Fruit fly (Drosophila melanogaster) whole organism, embryonic: ENCODE measurements around the gene Snx27.
A peak's percentile ranks its signal among the peaks of the same experiment; 100 is the strongest.

Experiments
- CG10147 ChIP-seq: fragments of 200-800 bp; sonication (Bioruptor generic); optimal IDR thresholded peaks from 2 replicates; lab custom pipeline; 2019; ENCODE audit warnings: missing biosample characterization, mild to moderate bottlenecking, missing genetic modification characterization, moderate library complexity
- CG1024 ChIP-seq: fragments of 200-800 bp; sonication (Bioruptor generic); IDR thresholded peaks from 2 replicates; pipeline ENCODE4 v1.3.6; 2022; ENCODE audit warnings: missing biosample characterization, missing genetic modification characterization
- CG11085 ChIP-seq: fragments of 200-800 bp; sonication (Bioruptor generic); IDR thresholded peaks from 2 replicates; pipeline ENCODE4 v1.3.6; 2022; ENCODE audit warnings: missing biosample characterization, missing genetic modification characterization
- CG11093 ChIP-seq: fragments of 200-800 bp; sonication (Bioruptor generic); IDR thresholded peaks from 3 replicates; pipeline ENCODE4 v1.3.6; 2022; ENCODE audit warnings: missing biosample characterization, missing genetic modification characterization
- CG14441 ChIP-seq: fragments of 200-800 bp; sonication (Bioruptor generic); IDR thresholded peaks from 2 replicates; pipeline ENCODE4 v1.3.6; 2022; ENCODE audit warnings: missing biosample characterization, missing genetic modification characterization
- CG14710 ChIP-seq: fragments of 200-800 bp; sonication (Bioruptor generic); optimal IDR thresholded peaks from 3 replicates; lab custom pipeline; 2019; ENCODE audit warnings: missing biosample characterization, mild to moderate bottlenecking, missing genetic modification characterization, moderate library complexity
- CG17361 ChIP-seq: fragments of 200-800 bp; sonication (Bioruptor generic); IDR thresholded peaks from 3 replicates; pipeline ENCODE4 v1.3.6; 2022; ENCODE audit warnings: missing biosample characterization, missing genetic modification characterization
- CG18764 ChIP-seq: fragments of 200-800 bp; sonication (Bioruptor generic); optimal IDR thresholded peaks from 3 replicates; lab custom pipeline; 2016; ENCODE audit warnings: missing biosample characterization, missing genetic modification characterization
- CG2678 ChIP-seq: fragments of 200-800 bp; sonication (Bioruptor generic); optimal IDR thresholded peaks from 3 replicates; lab custom pipeline; 2019; ENCODE audit warnings: missing biosample characterization, mild to moderate bottlenecking, missing genetic modification characterization, moderate library complexity
- CG3163 ChIP-seq: fragments of 200-800 bp; sonication (Bioruptor generic); optimal IDR thresholded peaks from 3 replicates; lab custom pipeline; 2016; ENCODE audit warnings: missing biosample characterization, missing genetic modification characterization
- CG43689 ChIP-seq: fragments of 200-800 bp; sonication (Bioruptor generic); IDR thresholded peaks from 2 replicates; pipeline ENCODE4 v1.3.6; 2022; ENCODE audit warnings: missing biosample characterization, missing genetic modification characterization
- CG4617 ChIP-seq: fragments of 200-800 bp; sonication (Bioruptor generic); optimal IDR thresholded peaks from 3 replicates; lab custom pipeline; 2016; ENCODE audit warnings: missing biosample characterization, missing genetic modification characterization, borderline replicate concordance
- CG7786 ChIP-seq: fragments of 200-800 bp; sonication (Bioruptor generic); optimal IDR thresholded peaks from 2 replicates; lab custom pipeline; 2016; ENCODE audit warnings: missing biosample characterization, missing genetic modification characterization
- CG8089 ChIP-seq: fragments of 200-800 bp; sonication (Bioruptor generic); optimal IDR thresholded peaks from 3 replicates; lab custom pipeline; 2016; ENCODE audit warnings: missing biosample characterization, missing genetic modification characterization
- CG8944 ChIP-seq: fragments of 200-800 bp; sonication (Bioruptor generic); optimal IDR thresholded peaks from 3 replicates; lab custom pipeline; 2016; ENCODE audit warnings: missing biosample characterization, missing genetic modification characterization
- Chrac-16 ChIP-seq: fragments of 200-800 bp; sonication (Bioruptor generic); optimal IDR thresholded peaks from 3 replicates; lab custom pipeline; 2016; ENCODE audit warnings: missing biosample characterization, missing genetic modification characterization
- Dad ChIP-seq: fragments of 200-800 bp; sonication (Bioruptor generic); optimal IDR thresholded peaks from 3 replicates; lab custom pipeline; 2016; ENCODE audit warnings: missing biosample characterization, missing genetic modification characterization
- Dek ChIP-seq: fragments of 200-800 bp; sonication (Bioruptor generic); optimal IDR thresholded peaks from 3 replicates; lab custom pipeline; 2019; ENCODE audit warnings: missing biosample characterization, mild to moderate bottlenecking, missing genetic modification characterization, moderate library complexity
- Doc2 ChIP-seq: fragments of 200-800 bp; sonication (Bioruptor generic); IDR thresholded peaks from 2 replicates; pipeline ENCODE4 v1.3.6; 2022; ENCODE audit warnings: missing biosample characterization, missing genetic modification characterization
- Ets65A ChIP-seq: fragments of 200-800 bp; sonication (Bioruptor generic); peaks from one replicate; lab custom pipeline; 2016; ENCODE audit warnings: missing biosample characterization, missing genetic modification characterization
- Hsf ChIP-seq: fragments of 200-800 bp; sonication (Bioruptor generic); optimal IDR thresholded peaks from 3 replicates; lab custom pipeline; 2016; ENCODE audit warnings: missing biosample characterization, missing genetic modification characterization
- Max ChIP-seq: fragments of 200-800 bp; sonication (Bioruptor generic); optimal IDR thresholded peaks from 2 replicates; lab custom pipeline; 2016; ENCODE audit warnings: missing biosample characterization, mild to moderate bottlenecking, missing genetic modification characterization
- Meics ChIP-seq: fragments of 200-800 bp; sonication (Bioruptor generic); optimal IDR thresholded peaks from 2 replicates; lab custom pipeline; 2017; ENCODE audit warnings: missing biosample characterization, mild to moderate bottlenecking, missing genetic modification characterization
- NFAT ChIP-seq: fragments of 200-800 bp; sonication (Bioruptor generic); IDR thresholded peaks from 2 replicates; pipeline ENCODE4 v1.3.6; 2022; ENCODE audit warnings: missing biosample characterization, missing genetic modification characterization
- Opbp ChIP-seq: fragments of 200-800 bp; sonication (Bioruptor generic); IDR thresholded peaks from 3 replicates; pipeline ENCODE4 v1.3.6; 2022; ENCODE audit warnings: missing biosample characterization, missing genetic modification characterization; ENCODE audit not compliant: partially characterized antibody
- Side ChIP-seq: fragments of 200-800 bp; sonication (Bioruptor generic); optimal IDR thresholded peaks from 2 replicates; lab custom pipeline; 2016; ENCODE audit warnings: missing biosample characterization, missing genetic modification characterization
- Spps ChIP-seq: fragments of 200-800 bp; sonication (Bioruptor generic); optimal IDR thresholded peaks from 2 replicates; lab custom pipeline; 2018; ENCODE audit warnings: missing biosample characterization, mild to moderate bottlenecking, missing genetic modification characterization
- Ssrp ChIP-seq: fragments of 200-800 bp; sonication (Bioruptor generic); optimal IDR thresholded peaks from 2 replicates; lab custom pipeline; 2018; ENCODE audit warnings: missing biosample characterization, mild to moderate bottlenecking, missing genetic modification characterization, moderate library complexity
- TFAM ChIP-seq: fragments of 200-800 bp; sonication (Bioruptor generic); optimal IDR thresholded peaks from 2 replicates; lab custom pipeline; 2017; ENCODE audit warnings: missing biosample characterization, missing genetic modification characterization, inconsistent platforms
- Trl ChIP-seq, 3 experiments: fragments of >200 bp in 2 of 3; fragments of 200-800 bp in 1 of 3; sonication (Bioruptor generic) in 1 of 3; optimal IDR thresholded peaks; 2 replicates in 1 of 3; 3 replicates in 2 of 3; lab custom pipeline; 2016 to 2017; ENCODE audit warnings: missing biosample characterization in 1 of 3, missing genetic modification characterization in 1 of 3
- ab ChIP-seq: fragments of 200-800 bp; sonication (Bioruptor generic); optimal IDR thresholded peaks from 2 replicates; lab custom pipeline; 2016; ENCODE audit warnings: missing biosample characterization, missing genetic modification characterization
- ac ChIP-seq: fragments of 200-800 bp; sonication (Bioruptor generic); optimal IDR thresholded peaks from 3 replicates; lab custom pipeline; 2017; ENCODE audit warnings: missing biosample characterization, mild to moderate bottlenecking, missing genetic modification characterization
- al ChIP-seq: fragments of 200-800 bp; sonication (Bioruptor generic); IDR thresholded peaks from 2 replicates; pipeline ENCODE4 v1.3.6; 2022; ENCODE audit warnings: missing biosample characterization, missing genetic modification characterization
- ara ChIP-seq: fragments of 200-800 bp; sonication (Bioruptor generic); IDR thresholded peaks from 2 replicates; pipeline ENCODE4 v1.3.6; 2022; ENCODE audit warnings: missing biosample characterization, missing genetic modification characterization
- ase ChIP-seq: fragments of 200-800 bp; sonication (Bioruptor generic); IDR thresholded peaks from 3 replicates; pipeline ENCODE4 v1.3.6; 2022; ENCODE audit warnings: missing biosample characterization, missing genetic modification characterization
- ash1 ChIP-seq: fragments of 200-800 bp; sonication (Bioruptor generic); optimal IDR thresholded peaks from 2 replicates; lab custom pipeline; 2018; ENCODE audit warnings: missing biosample characterization, mild to moderate bottlenecking, missing genetic modification characterization
- bab2 ChIP-seq: fragments of 200-800 bp; sonication (Bioruptor generic); optimal IDR thresholded peaks from 2 replicates; lab custom pipeline; 2016; ENCODE audit warnings: missing biosample characterization, missing genetic modification characterization
- dati ChIP-seq: fragments of 200-800 bp; sonication (Bioruptor generic); IDR thresholded peaks from 2 replicates; pipeline ENCODE4 v1.3.6; 2022; ENCODE audit warnings: missing biosample characterization, missing genetic modification characterization
- fru ChIP-seq: fragments of >200 bp; optimal IDR thresholded peaks from 2 replicates; lab custom pipeline; 2017
- kni ChIP-seq: fragments of 200-800 bp; sonication (Bioruptor generic); optimal IDR thresholded peaks from 3 replicates; lab custom pipeline; 2017; ENCODE audit warnings: mild to moderate bottlenecking, missing biosample characterization, missing genetic modification reagents, missing genetic modification characterization
- lmd ChIP-seq: fragments of 200-800 bp; sonication (Bioruptor generic); IDR thresholded peaks from 2 replicates; pipeline ENCODE4 v1.3.6; 2022; ENCODE audit warnings: missing biosample characterization, missing genetic modification characterization
- maf-S ChIP-seq: fragments of 200-800 bp; sonication (Bioruptor generic); optimal IDR thresholded peaks from 2 replicates; lab custom pipeline; 2016; ENCODE audit warnings: missing biosample characterization, missing genetic modification characterization
- oc ChIP-seq: fragments of 200-800 bp; sonication (Bioruptor generic); optimal IDR thresholded peaks from 2 replicates; lab custom pipeline; 2018; ENCODE audit warnings: missing biosample characterization, mild to moderate bottlenecking, missing genetic modification characterization, moderate library complexity
- pfk ChIP-seq: fragments of 200-800 bp; sonication (Bioruptor generic); optimal IDR thresholded peaks from 2 replicates; lab custom pipeline; 2018; ENCODE audit warnings: missing biosample characterization, mild to moderate bottlenecking, missing genetic modification characterization, moderate library complexity
- salm ChIP-seq: fragments of 200-800 bp; sonication (Bioruptor generic); optimal IDR thresholded peaks from 2 replicates; lab custom pipeline; 2018; ENCODE audit warnings: missing biosample characterization, mild to moderate bottlenecking, missing genetic modification characterization
- sqz ChIP-seq: fragments of 200-800 bp; sonication (Bioruptor generic); optimal IDR thresholded peaks from 3 replicates; lab custom pipeline; 2018; ENCODE audit warnings: missing biosample characterization, mild to moderate bottlenecking, missing genetic modification characterization
- tup ChIP-seq: fragments of 200-800 bp; sonication (Bioruptor generic); optimal IDR thresholded peaks from 2 replicates; lab custom pipeline; 2016; ENCODE audit warnings: missing biosample characterization, mild to moderate bottlenecking, missing genetic modification characterization, moderate library complexity
- unpg ChIP-seq: fragments of 200-800 bp; sonication (Bioruptor generic); optimal IDR thresholded peaks from 3 replicates; lab custom pipeline; 2018; ENCODE audit warnings: missing biosample characterization, mild to moderate bottlenecking, missing genetic modification characterization, moderate library complexity
- vnd ChIP-seq: fragments of 200-800 bp; sonication (Bioruptor generic); IDR thresholded peaks from 3 replicates; pipeline ENCODE4 v1.3.6; 2022; ENCODE audit warnings: missing biosample characterization, missing genetic modification characterization; ENCODE audit not compliant: partially characterized antibody

Gene Snx27

dm6 chrX:5745840-5746815 is 8.3 kb upstream of the Snx27 start (continued):
- TF ChIP-seq CG11093 (GFP tag; lab: Robert Waterston, UW) (peak; percentile 67; the same call in 2 of the 3 replicates), oc (tag; lab: Kevin White, UChicago) (peak; percentile 29), unpg (GFP tag; lab: Kevin White, UChicago) (peak; percentile 84), CG8944 (GFP tag; lab: Kevin White, UChicago) (peak; percentile 53), CG43689 (no peak), CG10147 (GFP tag; lab: Kevin White, UChicago) (no peak), Dad (GFP tag; lab: Kevin White, UChicago) (no peak), Dek (tag; lab: Kevin White, UChicago) (peak; percentile 55), ase (GFP tag; lab: Robert Waterston, UW) (peak; percentile 70; the same call in 2 of the 3 replicates), Side (GFP tag; lab: Kevin White, UChicago) (peak; percentile 27), CG14710 (tag; lab: Kevin White, UChicago) (peak; percentile 43), vnd (GFP tag; lab: Robert Waterston, UW) (no peak), Chrac-16 (GFP tag; lab: Kevin White, UChicago) (peak; percentile 57), Doc2 (GFP tag; lab: Robert Waterston, UW) (no peak), ac (GFP tag; lab: Kevin White, UChicago) (no peak), CG3163 (GFP tag; lab: Kevin White, UChicago) (no peak), ab (peak; percentile 75), CG14441 (GFP tag; lab: Robert Waterston, UW) (peak; percentile 80), CG4617 (peak; percentile 45), salm (tag; lab: Kevin White, UChicago) (peak; percentile 43), Max (GFP tag; lab: Kevin White, UChicago) (peak; percentile 45), dati (GFP tag; lab: Robert Waterston, UW) (0 out of 2 replicates have a peak, but pooled peaks have one; percentile 32), sqz (GFP tag; lab: Kevin White, UChicago) (no peak), bab2 (GFP tag; lab: Kevin White, UChicago) (peak; percentile 24), TFAM (GFP tag; lab: Kevin White, UChicago) (no peak), CG1024 (peak; percentile 54), fru (no peak), CG2678 (tag; lab: Kevin White, UChicago) (peak; percentile 84), CG8089 (GFP tag; lab: Kevin White, UChicago) (peak; percentile 25), CG7786 (GFP tag; lab: Kevin White, UChicago) (peak; percentile 70), Hsf (GFP tag; lab: Kevin White, UChicago) (peak; percentile 48), al (peak; percentile 61), NFAT (GFP tag; lab: Robert Waterston, UW) (peak; percentile 83), lmd (peak; percentile 72), CG18764 (GFP tag; lab: Kevin White, UChicago) (no peak), pfk (peak; percentile 7), Ets65A (GFP tag; lab: Kevin White, UChicago) (peak; percentile 90), ash1 (GFP tag; lab: Kevin White, UChicago) (no peak), Opbp (no peak), tup (GFP tag; lab: Kevin White, UChicago) (peak; percentile 57), CG11085 (GFP tag; lab: Robert Waterston, UW) (peak; percentile 50), Meics (peak; percentile 73), Trl (optimal IDR thresholded peaks at IDR 0.05; lab: Kevin White, UChicago) (no peak), Trl (GFP tag; optimal IDR thresholded peaks at IDR 0.05; lab: Kevin White, UChicago) (peak; percentile 25), kni (GFP tag; lab: Kevin White, UChicago) (peak; percentile 55), maf-S (GFP tag; lab: Kevin White, UChicago) (peak; percentile 15), Spps (tag; lab: Kevin White, UChicago) (peak; percentile 24), Ssrp (tag; lab: Kevin White, UChicago) (peak; percentile 59), CG17361 (peak; percentile 66; the same call in 2 of the 3 replicates), ara (GFP tag; lab: Robert Waterston, UW) (peak; percentile 79)
